Fruit fly (Drosophila melanogaster) whole organism, embryonic: ENCODE measurements around the gene CG12024.
A peak's percentile ranks its signal among the peaks of the same experiment; 100 is the strongest.

ENCODE experiments used
- Atf6 ChIP-seq: fragments of 200-800 bp; sonication (Bioruptor generic); IDR thresholded peaks from 2 replicates; pipeline ENCODE4 v1.3.6; 2022; ENCODE audit warnings: missing biosample characterization, missing genetic modification characterization
- Awh ChIP-seq: fragments of 200-800 bp; sonication (Bioruptor generic); IDR thresholded peaks from 2 replicates; pipeline ENCODE4, ENCODE4 v1.3.6; 2022; ENCODE audit warnings: missing biosample characterization, missing genetic modification characterization
- CG10209 ChIP-seq: fragments of 200-800 bp; sonication (Bioruptor generic); optimal IDR thresholded peaks from 3 replicates; lab custom pipeline; 2017; ENCODE audit warnings: missing biosample characterization, mild to moderate bottlenecking, missing genetic modification characterization, missing genetic modification reagents
- CG11247 ChIP-seq: fragments of 200-800 bp; sonication (Bioruptor generic); IDR thresholded peaks from 2 replicates; pipeline ENCODE4 v1.3.6; 2022; ENCODE audit warnings: missing biosample characterization, missing genetic modification characterization
- CG12071 ChIP-seq: fragments of 200-800 bp; sonication (Bioruptor generic); optimal IDR thresholded peaks from 3 replicates; lab custom pipeline; 2018; ENCODE audit warnings: missing biosample characterization, mild to moderate bottlenecking, missing genetic modification characterization
- CG12769 ChIP-seq: fragments of 200-800 bp; sonication (Bioruptor generic); optimal IDR thresholded peaks from 2 replicates; lab custom pipeline; 2019; ENCODE audit warnings: missing biosample characterization, mild to moderate bottlenecking, missing genetic modification characterization, moderate library complexity
- CG12942 ChIP-seq: fragments of 200-800 bp; sonication (Bioruptor generic); optimal IDR thresholded peaks from 3 replicates; lab custom pipeline; 2016; ENCODE audit warnings: missing biosample characterization, missing genetic modification characterization
- CG13123 ChIP-seq: fragments of 200-800 bp; sonication (Bioruptor generic); optimal IDR thresholded peaks from 2 replicates; lab custom pipeline; 2016; ENCODE audit warnings: missing biosample characterization, missing genetic modification characterization
- CG13894 ChIP-seq: fragments of 200-800 bp; sonication (Bioruptor generic); optimal IDR thresholded peaks from 3 replicates; lab custom pipeline; 2018; ENCODE audit warnings: missing biosample characterization, mild to moderate bottlenecking, missing genetic modification characterization, moderate library complexity
- CG15269 ChIP-seq: fragments of 200-800 bp; sonication (Bioruptor generic); optimal IDR thresholded peaks from 2 replicates; lab custom pipeline; 2018; ENCODE audit warnings: missing biosample characterization, mild to moderate bottlenecking, missing genetic modification characterization, moderate library complexity
- CG1603 ChIP-seq: fragments of 200-800 bp; sonication (Bioruptor generic); optimal IDR thresholded peaks from 2 replicates; lab custom pipeline; 2019; ENCODE audit warnings: missing biosample characterization, mild to moderate bottlenecking, missing genetic modification characterization, moderate library complexity
- CG16815 ChIP-seq: fragments of 200-800 bp; sonication (Bioruptor generic); optimal IDR thresholded peaks from 3 replicates; lab custom pipeline; 2017; ENCODE audit warnings: missing biosample characterization, mild to moderate bottlenecking, missing genetic modification characterization
- CG17361 ChIP-seq: fragments of 200-800 bp; sonication (Bioruptor generic); IDR thresholded peaks from 3 replicates; pipeline ENCODE4 v1.3.6; 2022; ENCODE audit warnings: missing biosample characterization, missing genetic modification characterization
- CG2889 ChIP-seq: fragments of 200-800 bp; sonication (Bioruptor generic); IDR thresholded peaks from 3 replicates; pipeline ENCODE4 v1.3.6; 2022; ENCODE audit warnings: missing biosample characterization, missing genetic modification characterization
- CG31365 ChIP-seq: fragments of 200-800 bp; sonication (Bioruptor generic); optimal IDR thresholded peaks from 2 replicates; lab custom pipeline; 2018; ENCODE audit warnings: missing biosample characterization, mild to moderate bottlenecking, missing genetic modification characterization
- CG34224 ChIP-seq: fragments of 200-800 bp; sonication (Bioruptor generic); IDR thresholded peaks from 3 replicates; pipeline ENCODE4 v1.3.6; 2022; ENCODE audit warnings: missing biosample characterization, missing genetic modification characterization; ENCODE audit not compliant: partially characterized antibody
- CG42726 ChIP-seq: fragments of 200-800 bp; sonication (Bioruptor generic); IDR thresholded peaks from 2 replicates; pipeline ENCODE4 v1.3.6; 2022; ENCODE audit warnings: missing biosample characterization, missing genetic modification characterization; ENCODE audit not compliant: partially characterized antibody
- CG4282 ChIP-seq: fragments of 200-800 bp; sonication (Bioruptor generic); optimal IDR thresholded peaks from 2 replicates; lab custom pipeline; 2016; ENCODE audit warnings: missing biosample characterization, missing genetic modification characterization
- CG6254 ChIP-seq: fragments of 200-800 bp; sonication (Bioruptor generic); optimal IDR thresholded peaks from 3 replicates; lab custom pipeline; 2017; ENCODE audit warnings: mild to moderate bottlenecking, missing biosample characterization, missing genetic modification reagents, missing genetic modification characterization
- CG7963 ChIP-seq: fragments of 200-800 bp; sonication (Bioruptor generic); IDR thresholded peaks from 3 replicates; pipeline ENCODE4 v1.3.6; 2022; ENCODE audit warnings: missing biosample characterization, missing genetic modification characterization; ENCODE audit not compliant: partially characterized antibody
- CG8290 ChIP-seq, 3 experiments: fragments of 200-800 bp; sonication (Bioruptor generic); optimal IDR thresholded peaks; 2 replicates each; lab custom pipeline; 2016 to 2019; ENCODE audit warnings: missing biosample characterization in 3 of 3, missing genetic modification characterization in 3 of 3, mild to moderate bottlenecking in 2 of 3, moderate library complexity in 1 of 3
- CoRest ChIP-seq: fragments of 200-800 bp; sonication (Bioruptor generic); optimal IDR thresholded peaks from 3 replicates; lab custom pipeline; 2018; ENCODE audit warnings: missing biosample characterization, mild to moderate bottlenecking, missing genetic modification characterization, moderate library complexity
- Dad ChIP-seq: fragments of 200-800 bp; sonication (Bioruptor generic); optimal IDR thresholded peaks from 3 replicates; lab custom pipeline; 2016; ENCODE audit warnings: missing biosample characterization, missing genetic modification characterization
- Fer2 ChIP-seq: fragments of 200-800 bp; sonication (Bioruptor generic); optimal IDR thresholded peaks from 2 replicates; lab custom pipeline; 2018; ENCODE audit warnings: missing biosample characterization, mild to moderate bottlenecking, missing genetic modification characterization, moderate library complexity
- HLH3B ChIP-seq: fragments of 200-800 bp; sonication (Bioruptor generic); IDR thresholded peaks from 2 replicates; pipeline ENCODE4 v1.3.6; 2022; ENCODE audit warnings: missing biosample characterization, missing genetic modification characterization
- Jarid2 ChIP-seq: fragments of 200-800 bp; sonication (Bioruptor generic); optimal IDR thresholded peaks from 3 replicates; lab custom pipeline; 2017; ENCODE audit warnings: mild to moderate bottlenecking, missing biosample characterization, missing genetic modification reagents, missing genetic modification characterization
- Xrp1 ChIP-seq: fragments of 200-800 bp; sonication (Bioruptor generic); IDR thresholded peaks from 2 replicates; pipeline ENCODE4 v1.3.6; 2022; ENCODE audit warnings: missing biosample characterization, missing genetic modification characterization
- bab2 ChIP-seq: fragments of 200-800 bp; sonication (Bioruptor generic); optimal IDR thresholded peaks from 2 replicates; lab custom pipeline; 2016; ENCODE audit warnings: missing biosample characterization, missing genetic modification characterization
- bbx ChIP-seq: fragments of 200-800 bp; sonication (Bioruptor generic); IDR thresholded peaks from 2 replicates; pipeline ENCODE4 v1.3.6; 2022; ENCODE audit warnings: missing biosample characterization, missing genetic modification characterization; ENCODE audit not compliant: partially characterized antibody
- chif ChIP-seq, 2 experiments: fragments of 200-800 bp; sonication (Bioruptor generic); optimal IDR thresholded peaks; 3 replicates each; lab custom pipeline; 2016; ENCODE audit warnings: missing biosample characterization in 2 of 2, missing genetic modification characterization in 2 of 2
- chn ChIP-seq: fragments of 200-800 bp; sonication (Bioruptor generic); optimal IDR thresholded peaks from 2 replicates; lab custom pipeline; 2016; ENCODE audit warnings: missing biosample characterization, missing genetic modification characterization
- crc ChIP-seq: fragments of 200-800 bp; sonication (Bioruptor generic); optimal IDR thresholded peaks from 2 replicates; lab custom pipeline; 2016; ENCODE audit warnings: missing biosample characterization, missing genetic modification characterization
- crp ChIP-seq, 2 experiments: fragments of 200-800 bp; sonication (Bioruptor generic); optimal IDR thresholded peaks; 2 replicates in 1 of 2; 3 replicates in 1 of 2; lab custom pipeline; 2017; ENCODE audit warnings: missing biosample characterization in 2 of 2, missing genetic modification characterization in 2 of 2, mild to moderate bottlenecking in 1 of 2, moderate library complexity in 1 of 2
- dmrt99B ChIP-seq: fragments of 200-800 bp; sonication (Bioruptor generic); optimal IDR thresholded peaks from 2 replicates; lab custom pipeline; 2018; ENCODE audit warnings: missing biosample characterization, mild to moderate bottlenecking, missing genetic modification characterization, moderate library complexity
- jing ChIP-seq: fragments of 200-800 bp; sonication (Bioruptor generic); optimal IDR thresholded peaks from 2 replicates; lab custom pipeline; 2018; ENCODE audit warnings: missing biosample characterization, mild to moderate bottlenecking, missing genetic modification characterization
- kah ChIP-seq: fragments of 200-800 bp; sonication (Bioruptor generic); optimal IDR thresholded peaks from 2 replicates; lab custom pipeline; 2018; ENCODE audit warnings: missing biosample characterization, mild to moderate bottlenecking, missing genetic modification characterization
- lola ChIP-seq, 3 experiments: fragments of >200 bp in 2 of 3; fragments of 200-800 bp in 1 of 3; sonication (Bioruptor generic) in 1 of 3; optimal IDR thresholded peaks; 2 replicates each; lab custom pipeline; 2017 to 2019; ENCODE audit warnings: missing biosample characterization in 3 of 3, missing genetic modification characterization in 3 of 3, mild to moderate bottlenecking in 1 of 3, moderate library complexity in 1 of 3
- mld ChIP-seq: fragments of 200-800 bp; sonication (Bioruptor generic); IDR thresholded peaks from 3 replicates; pipeline ENCODE4 v1.3.6; 2022; ENCODE audit warnings: missing biosample characterization, missing genetic modification characterization; ENCODE audit not compliant: partially characterized antibody
- nerfin-1 ChIP-seq: fragments of 200-800 bp; sonication (Bioruptor generic); optimal IDR thresholded peaks from 3 replicates; lab custom pipeline; 2019; ENCODE audit warnings: missing biosample characterization, mild to moderate bottlenecking, missing genetic modification characterization, moderate library complexity
- nom ChIP-seq: fragments of 200-800 bp; sonication (Bioruptor generic); optimal IDR thresholded peaks from 2 replicates; lab custom pipeline; 2017; ENCODE audit warnings: missing biosample characterization, missing genetic modification characterization, mild to moderate bottlenecking, moderate library complexity, missing genetic modification reagents
- oc ChIP-seq: fragments of 200-800 bp; sonication (Bioruptor generic); optimal IDR thresholded peaks from 2 replicates; lab custom pipeline; 2018; ENCODE audit warnings: missing biosample characterization, mild to moderate bottlenecking, missing genetic modification characterization, moderate library complexity
- pan ChIP-seq, 4 experiments: fragments of >200 bp in 3 of 4; fragments of 200-800 bp in 1 of 4; sonication (Bioruptor generic) in 1 of 4; optimal IDR thresholded peaks in 3 of 4; IDR thresholded peaks in 1 of 4; 2 replicates each; pipeline versions ENCODE4 v1.3.6 to Lab custom; 2017 to 2022; ENCODE audit warnings: missing biosample characterization in 2 of 4, missing genetic modification characterization in 2 of 4, mixed read lengths in 1 of 4
- pros ChIP-seq: fragments of 200-800 bp; sonication (Bioruptor generic); optimal IDR thresholded peaks from 3 replicates; lab custom pipeline; 2019; ENCODE audit warnings: missing biosample characterization, mild to moderate bottlenecking, missing genetic modification characterization, moderate library complexity
- rib ChIP-seq: fragments of 200-800 bp; sonication (Bioruptor generic); IDR thresholded peaks from 2 replicates; pipeline ENCODE4 v1.3.6; 2022; ENCODE audit warnings: missing biosample characterization, missing genetic modification characterization
- sens ChIP-seq: fragments of 200-800 bp; sonication (Bioruptor generic); peaks from one replicate; lab custom pipeline; 2016; ENCODE audit warnings: missing biosample characterization, missing genetic modification characterization
- seq ChIP-seq: fragments of 200-800 bp; sonication (Bioruptor generic); IDR thresholded peaks from 2 replicates; pipeline ENCODE4 v1.3.6; 2022; ENCODE audit warnings: missing biosample characterization, missing genetic modification characterization
- tgo ChIP-seq: fragments of 200-800 bp; sonication (Bioruptor generic); IDR thresholded peaks from 3 replicates; pipeline ENCODE4 v1.3.6; 2022; ENCODE audit warnings: missing biosample characterization, missing genetic modification characterization
- vvl ChIP-seq: fragments of 200-800 bp; sonication (Bioruptor generic); IDR thresholded peaks from 2 replicates; pipeline ENCODE4 v1.3.6; 2022; ENCODE audit warnings: missing biosample characterization, missing genetic modification characterization
- zen2 ChIP-seq: fragments of 200-800 bp; sonication (Bioruptor generic); IDR thresholded peaks from 3 replicates; pipeline ENCODE4 v1.3.6; 2022; ENCODE audit warnings: missing biosample characterization, missing genetic modification characterization; ENCODE audit not compliant: partially characterized antibody

CG12024 gene

DNA sequence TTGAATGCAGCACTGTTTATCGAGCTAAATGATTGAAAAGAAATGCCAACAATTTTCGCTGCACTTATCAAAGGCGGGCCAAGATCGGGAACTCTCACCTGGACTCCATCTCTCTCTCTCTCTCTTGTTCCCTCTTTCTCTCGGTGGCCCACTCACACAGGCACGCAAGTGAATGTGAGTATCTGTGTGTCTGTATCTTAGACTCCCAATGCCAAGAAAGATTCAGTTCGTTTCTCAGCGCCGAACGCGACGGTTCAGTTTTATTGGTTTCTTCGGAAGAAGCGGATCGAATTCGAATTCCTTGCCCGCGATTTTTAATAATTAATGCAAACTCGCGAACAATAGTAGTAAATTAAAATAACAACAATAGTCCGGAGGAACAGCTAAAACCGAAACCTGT is 28.5 kb downstream of the CG12024 start, which contains the start of gene Tmhs (continued):
- TF ChIP-seq CG12071 (peak; percentile 20), CG34224 (GFP tag; lab: Robert Waterston, UW) (peak; percentile 33; the same call in 2 of the 3 replicates), dmrt99B (tag; lab: Kevin White, UChicago) (no peak), Fer2 (tag; lab: Kevin White, UChicago) (no peak), CG13894 (peak; percentile 10), CG6254 (GFP tag; lab: Kevin White, UChicago) (no peak), CG1603 (tag; lab: Kevin White, UChicago) (peak; percentile 9), sens (peak; percentile 56), jing (GFP tag; lab: Kevin White, UChicago) (no peak), Jarid2 (peak; percentile 74), crc (GFP tag; lab: Kevin White, UChicago) (no peak), pan (optimal IDR thresholded peaks at IDR 0.05; lab: Kevin White, UChicago) (no peak), pan (GFP tag; optimal IDR thresholded peaks at IDR 0.05 in 1 of 2, IDR thresholded peaks at IDR 0.05 in 1 of 2) (peak in 1 of 2 experiments; percentile 28), rib (GFP tag; lab: Robert Waterston, UW) (peak; percentile 65; the same call in 1 of the 2 replicates), CG11247 (GFP tag; lab: Robert Waterston, UW) (no peak), pros (GFP tag; lab: Kevin White, UChicago) (peak; percentile 94), bab2 (GFP tag; lab: Kevin White, UChicago) (no peak), Atf6 (no peak), nom (GFP tag; lab: Kevin White, UChicago) (peak; percentile 9), CG12769 (tag; lab: Kevin White, UChicago) (peak; percentile 90), CG4282 (no peak), tgo (GFP tag; lab: Robert Waterston, UW) (no peak), CG2889 (no peak), zen2 (GFP tag; lab: Robert Waterston, UW) (peak; percentile 48; the same call in 1 of the 3 replicates), CG31365 (tag; lab: Kevin White, UChicago) (peak; percentile 35), oc (peak; percentile 24), CG42726 (peak; percentile 14; the same call in 1 of the 2 replicates), CG7963 (GFP tag; lab: Robert Waterston, UW) (0 out of 3 replicates have a peak, but pooled peaks have one; percentile 39), Awh (GFP tag; lab: Robert Waterston, UW) (0 out of 2 replicates have a peak, but pooled peaks have one; percentile 36), HLH3B (GFP tag; lab: Robert Waterston, UW) (peak; percentile 37; the same call in 1 of the 2 replicates), bbx (GFP tag; lab: Robert Waterston, UW) (peak; percentile 52), CG8290 (GFP tag; optimal IDR thresholded peaks at IDR 0.05; lab: Kevin White, UChicago) (no peak), CG8290 (tag; optimal IDR thresholded peaks at IDR 0.05; lab: Kevin White, UChicago) (peak in 1 of 2 experiments; percentile 20), seq (no peak), vvl (GFP tag; lab: Robert Waterston, UW) (peak; percentile 72), CG16815 (GFP tag; lab: Kevin White, UChicago) (no peak), lola (GFP tag; optimal IDR thresholded peaks at IDR 0.05; lab: Kevin White, UChicago) (no peak), CG13123 (GFP tag; lab: Kevin White, UChicago) (no peak)

DNA sequence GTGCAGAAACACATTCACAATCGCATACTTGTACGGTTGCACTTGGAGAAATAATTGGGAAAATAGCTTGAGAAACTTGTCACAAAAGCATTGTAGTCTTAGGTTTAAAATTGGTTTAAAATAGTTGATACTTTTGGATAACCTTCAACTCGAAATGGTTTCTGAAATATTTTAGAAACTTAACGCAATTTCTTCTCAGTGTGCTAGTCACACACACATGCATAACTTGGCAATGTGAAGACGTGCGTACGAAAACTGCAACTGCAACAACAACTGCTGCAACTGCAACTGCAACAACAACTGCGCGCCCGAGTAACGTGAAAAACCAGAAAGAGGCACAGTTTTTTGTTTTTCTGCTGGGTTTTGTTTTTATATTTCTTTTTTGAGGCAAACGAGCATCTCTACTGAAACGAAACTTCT is 29.2 kb downstream of the CG12024 start:
- TF ChIP-seq CG17361 (GFP tag; lab: Robert Waterston, UW) = peak; percentile 83
- peak; percentile 61 for TF ChIP-seq Dad
- TF ChIP-seq CG15269 (tag; lab: Kevin White, UChicago) = peak; percentile 82
- TF ChIP-seq CG12942 = peak; percentile 65
- TF ChIP-seq Xrp1 (GFP tag; lab: Robert Waterston, UW) = peak; percentile 93
- peak; percentile 77 for TF ChIP-seq CG10209 (GFP tag; lab: Kevin White, UChicago)
- TF ChIP-seq CoRest (tag; lab: Kevin White, UChicago) = peak; percentile 79
- TF ChIP-seq chif (GFP tag; optimal IDR thresholded peaks at IDR 0.05; lab: Kevin White, UChicago) = peak; percentile 86 to 92
- TF ChIP-seq chn (GFP tag; lab: Kevin White, UChicago) = peak; percentile 84
- peak in 1 of 2 experiments; percentile 28 for TF ChIP-seq crp (GFP tag; optimal IDR thresholded peaks at IDR 0.05; lab: Kevin White, UChicago)
- peak; percentile 78 for TF ChIP-seq nerfin-1
- peak; percentile 78 for TF ChIP-seq kah (GFP tag; lab: Kevin White, UChicago)
- no peak for TF ChIP-seq mld (GFP tag; lab: Robert Waterston, UW)
- TF ChIP-seq CG12071 = peak; percentile 76
